Fruit fly (Drosophila melanogaster): Measurements from ENCODE around the gene CycJ.

Gene CycJ

DNA sequence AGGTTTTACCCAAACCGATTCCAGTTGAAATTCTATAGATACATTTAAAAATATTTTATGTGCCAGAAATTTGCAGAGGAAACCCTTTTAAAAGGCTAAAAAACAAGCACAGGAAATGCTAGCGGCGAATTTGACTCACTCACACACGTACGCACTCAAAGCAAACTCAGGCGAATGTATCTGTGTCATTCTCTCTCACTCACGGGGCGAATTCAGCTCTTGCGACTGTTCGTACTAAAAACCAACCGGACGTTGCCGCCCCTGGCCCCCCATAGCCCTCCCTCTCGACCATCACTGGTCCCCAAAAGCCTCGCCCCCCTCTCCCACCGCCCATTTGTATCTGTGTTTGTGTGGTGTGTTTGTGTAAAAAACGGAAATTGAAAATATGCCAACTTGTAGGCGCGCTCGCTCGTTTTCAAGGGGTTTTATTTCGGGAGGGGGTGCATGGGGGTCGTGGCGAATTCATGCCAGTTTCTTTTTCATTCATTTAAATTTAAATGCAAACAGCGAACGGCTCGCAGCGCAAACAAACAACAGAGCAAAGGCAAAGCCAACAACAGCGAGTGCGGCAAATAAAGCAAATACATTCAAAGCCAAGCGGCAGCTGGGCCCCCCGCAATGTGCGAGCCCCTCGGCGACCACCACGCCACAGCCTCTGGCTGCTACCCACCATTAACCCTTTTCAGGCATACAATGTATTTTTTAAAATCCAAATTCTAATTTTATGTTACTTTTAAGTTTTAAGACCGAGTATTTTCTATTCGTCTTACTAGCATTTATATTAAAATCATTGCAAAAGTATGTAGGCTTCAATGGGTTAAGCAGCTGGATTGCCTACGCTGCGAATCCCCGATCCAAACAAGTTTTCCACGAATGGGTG lies 47.8 kb upstream of the CycJ start (continued):
- no peak for TF ChIP-seq toy (GFP tag; IDR thresholded peaks at IDR 0.05)
- TF ChIP-seq CG6813 (GFP tag; optimal IDR thresholded peaks at IDR 0.05): peak; percentile 80
- peak; percentile 72 for TF ChIP-seq cwo (GFP tag; optimal IDR thresholded peaks at IDR 0.05)
- TF ChIP-seq caup (GFP tag; optimal IDR thresholded peaks at IDR 0.05; ENCODE audit: severe bottlenecking): peak; percentile 86
- TF ChIP-seq CG11696 (GFP tag; IDR thresholded peaks at IDR 0.05): 0 out of 2 replicates have a peak, but pooled peaks have one; percentile 66
- peak; percentile 88 for TF ChIP-seq Adf1 (GFP tag; IDR thresholded peaks at IDR 0.05)
- TF ChIP-seq bowl (GFP tag; IDR thresholded peaks at IDR 0.05): peak; percentile 68
- TF ChIP-seq inv (GFP tag; IDR thresholded peaks at IDR 0.05; ENCODE audit: partially characterized antibody): peak; percentile 27; the same call in 1 of the 2 replicates
- TF ChIP-seq odd (GFP tag; optimal IDR thresholded peaks at IDR 0.05): peak; percentile 71
- TF ChIP-seq CG4404 (GFP tag; IDR thresholded peaks at IDR 0.05): peak; percentile 56
- TF ChIP-seq CG15011 (GFP tag; optimal IDR thresholded peaks at IDR 0.05): peak; percentile 61
- TF ChIP-seq Sox100B (GFP tag; optimal IDR thresholded peaks at IDR 0.05): peak; percentile 51
- TF ChIP-seq aop (GFP tag; IDR thresholded peaks at IDR 0.05): peak; percentile 100
- TF ChIP-seq cas (GFP tag; IDR thresholded peaks at IDR 0.05): peak; percentile 63; the same call in 1 of the 2 replicates
- peak; percentile 86 for TF ChIP-seq nau (GFP tag; optimal IDR thresholded peaks at IDR 0.05)
- TF ChIP-seq CG8924 (tag; optimal IDR thresholded peaks at IDR 0.05): peak; percentile 57
- peak; percentile 55 for TF ChIP-seq CG4360 (GFP tag; IDR thresholded peaks at IDR 0.05)
- TF ChIP-seq jumu (GFP tag; optimal IDR thresholded peaks at IDR 0.05): peak; percentile 44
- TF ChIP-seq salm (tag; optimal IDR thresholded peaks at IDR 0.05): peak; percentile 25
- peak; percentile 69 for TF ChIP-seq CG6854 (GFP tag; optimal IDR thresholded peaks at IDR 0.05)
- TF ChIP-seq Gug (GFP tag; IDR thresholded peaks at IDR 0.05): peak; percentile 65; the same call in 3 of the 4 replicates
- peak; percentile 82 for TF ChIP-seq dmrt99B (tag; optimal IDR thresholded peaks at IDR 0.05)
- peak; percentile 84 for TF ChIP-seq CG18599 (GFP tag; optimal IDR thresholded peaks at IDR 0.05)
- TF ChIP-seq ac (GFP tag; optimal IDR thresholded peaks at IDR 0.05): no peak
- peak; percentile 77 for TF ChIP-seq CG18476 (GFP tag; optimal IDR thresholded peaks at IDR 0.05)
- peak; percentile 95 for TF ChIP-seq B-H2 (GFP tag; optimal IDR thresholded peaks at IDR 0.05)
- TF ChIP-seq CG17802 (tag; optimal IDR thresholded peaks at IDR 0.05): no peak
- peak; percentile 72 for TF ChIP-seq pfk (GFP tag; optimal IDR thresholded peaks at IDR 0.05)
- peak; percentile 22 for TF ChIP-seq bigmax (GFP tag; optimal IDR thresholded peaks at IDR 0.05)
- no peak for TF ChIP-seq Sin3A (optimal IDR thresholded peaks at IDR 0.05)
- peak; percentile 66 for TF ChIP-seq CoRest (tag; optimal IDR thresholded peaks at IDR 0.05)
- peak; percentile 86 for TF ChIP-seq Hey (tag; optimal IDR thresholded peaks at IDR 0.05)
- peak; percentile 77 for TF ChIP-seq Hmr (GFP tag; optimal IDR thresholded peaks at IDR 0.05)
- TF ChIP-seq CG4282 (GFP tag; optimal IDR thresholded peaks at IDR 0.05): peak; percentile 30
- TF ChIP-seq CG13894 (tag; optimal IDR thresholded peaks at IDR 0.05): peak; percentile 95
- peak; percentile 76 for TF ChIP-seq CG14050 (GFP tag; IDR thresholded peaks at IDR 0.05)
- TF ChIP-seq Ets65A (GFP tag): peak; percentile 93
- peak; percentile 80 for TF ChIP-seq CG3847 (GFP tag; IDR thresholded peaks at IDR 0.05)
- TF ChIP-seq vvl (GFP tag; IDR thresholded peaks at IDR 0.05): peak; percentile 86
- peak; percentile 13 for TF ChIP-seq Camta (GFP tag; optimal IDR thresholded peaks at IDR 0.05)
- TF ChIP-seq CrebB (tag; optimal IDR thresholded peaks at IDR 0.05): peak; percentile 37
- peak; percentile 68; the same call in 1 of the 2 replicates for TF ChIP-seq sisA (GFP tag; IDR thresholded peaks at IDR 0.05)
- peak; percentile 82 for TF ChIP-seq Ada2b (GFP tag; IDR thresholded peaks at IDR 0.05)
- peak; percentile 3 for TF ChIP-seq CG17829 (tag; optimal IDR thresholded peaks at IDR 0.05)
- no peak for TF ChIP-seq zen (tag; optimal IDR thresholded peaks at IDR 0.05)
- peak; percentile 27 for TF ChIP-seq CG10431 (GFP tag; optimal IDR thresholded peaks at IDR 0.05)
- TF ChIP-seq Hr39 (optimal IDR thresholded peaks at IDR 0.05): no peak
- TF ChIP-seq CG30431 (GFP tag; optimal IDR thresholded peaks at IDR 0.05): peak; percentile 36
- no peak for TF ChIP-seq sna (GFP tag; IDR thresholded peaks at IDR 0.05; ENCODE audit: partially characterized antibody)
